Fruit fly (Drosophila melanogaster): ENCODE measurements around the gene Gale.

DNA sequence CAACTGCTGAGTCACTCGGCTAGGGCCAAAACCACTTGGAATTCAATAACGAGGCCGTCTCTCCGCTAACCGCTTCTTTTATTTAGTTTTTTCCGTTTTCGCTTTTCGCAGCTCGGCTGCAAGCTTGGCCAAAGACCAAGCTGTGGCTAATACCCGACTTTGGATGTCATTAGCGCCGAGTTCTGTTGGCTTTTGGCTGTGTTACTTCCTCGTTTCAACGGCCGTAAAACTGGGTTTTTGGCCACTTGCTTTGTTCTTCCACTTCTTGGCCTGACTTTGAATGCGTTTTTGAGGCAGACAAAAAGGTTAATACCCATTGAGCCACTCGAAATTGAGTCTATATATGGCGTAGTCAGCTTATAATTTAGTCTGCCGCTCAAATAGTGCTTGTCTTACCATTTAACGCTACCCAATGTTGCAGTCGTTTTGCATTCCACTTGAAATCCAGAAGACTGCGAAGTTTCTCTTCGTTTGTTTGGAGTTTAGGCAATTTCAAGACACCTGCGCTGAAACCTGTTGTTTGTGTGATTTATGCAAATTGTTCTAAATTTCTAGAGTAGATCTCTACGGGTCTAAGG, 46.7 kb upstream of the Gale start:
- no peak for TF ChIP-seq CTCF (optimal IDR thresholded peaks at IDR 0.05)
- TF ChIP-seq CG8478 (optimal IDR thresholded peaks at IDR 0.05): no peak
